Worm (Caenorhabditis elegans) whole organism, L4/young adult: ENCODE results near the gene athp-1.

ENCODE experiments used
- W03F9.2 ChIP-seq: fragments of 150-350 bp; optimal IDR thresholded peaks from 2 replicates; lab custom pipeline; 2014; ENCODE audit warnings: missing biosample characterization, missing genetic modification characterization
- dao-5 ChIP-seq: sonication (generic microtip); optimal IDR thresholded peaks from 2 replicates; lab custom pipeline; 2016; ENCODE audit warnings: missing genotype, missing genetic modification characterization, moderate library complexity, missing compliant biosample characterization
- him-1 ChIP-seq: sonication (generic microtip); optimal IDR thresholded peaks from 2 replicates; lab custom pipeline; 2016; ENCODE audit warnings: missing genotype, missing genetic modification reagents, missing genetic modification characterization, missing compliant biosample characterization

ce11 chrIII:10920044-10920443 is 38.5 kb downstream of the athp-1 start, which contains the start of gene vab-7:
- TF ChIP-seq W03F9.2 (tag; lab: Kevin White, UChicago) (no peak), dao-5 (tag; lab: Kevin White, UChicago) (no peak), him-1 (tag; lab: Kevin White, UChicago) (no peak)
